Worm (Caenorhabditis elegans): ENCODE data around the gene ebp-2.

Gene ebp-2

DNA sequence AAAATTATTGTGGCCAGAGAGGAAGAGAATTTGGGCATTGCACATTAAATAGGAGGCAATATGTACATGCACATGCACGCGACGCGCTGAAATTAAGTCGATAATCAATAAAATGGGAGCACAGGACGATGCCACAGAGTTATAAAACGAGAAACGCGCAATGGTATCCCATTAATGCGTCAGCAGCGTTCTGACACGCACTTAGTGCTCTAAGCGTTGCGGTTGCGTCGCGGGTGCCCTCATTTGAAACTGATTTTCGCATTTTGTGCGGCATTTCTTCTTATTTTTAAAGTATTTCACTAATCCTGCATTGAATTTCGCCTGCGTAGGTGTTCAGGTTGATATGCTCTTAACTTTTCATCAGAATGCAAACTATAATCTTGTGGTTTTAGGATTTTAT, 10.5 kb downstream of the ebp-2 start, which contains the start of gene rsp-1 (continued):
- no peak for TF ChIP-seq skn-1 (tag; optimal IDR thresholded peaks at IDR 0.05)
- peak; percentile 78 for TF ChIP-seq mxl-3 (GFP tag; optimal IDR thresholded peaks at IDR 0.05)
- 0 out of 2 replicates have a peak, but pooled peaks have one; percentile 11 for TF ChIP-seq mdt-29 (GFP tag; IDR thresholded peaks at IDR 0.05)
- no peak for TF ChIP-seq ceh-62 (tag; optimal IDR thresholded peaks at IDR 0.05)
- peak; percentile 82 for TF ChIP-seq nhr-48 (tag; optimal IDR thresholded peaks at IDR 0.05)
- TF ChIP-seq jun-1 (tag; optimal IDR thresholded peaks at IDR 0.05) = peak; percentile 72
- TF ChIP-seq dmd-8 (GFP tag; IDR thresholded peaks at IDR 0.05) = no peak
- peak; percentile 46; the same call in 1 of the 2 replicates for TF ChIP-seq pha-4 (GFP tag; IDR thresholded peaks at IDR 0.05)
- TF ChIP-seq pha-4 (tag; optimal IDR thresholded peaks at IDR 0.05) = peak; percentile 33
- TF ChIP-seq Y75B8A.6 (GFP tag; IDR thresholded peaks at IDR 0.05) = no peak
- no peak for TF ChIP-seq cey-2 (tag; optimal IDR thresholded peaks at IDR 0.05; ENCODE audit: borderline replicate concordance, insufficient read depth)
- TF ChIP-seq rbr-2 (tag; optimal IDR thresholded peaks at IDR 0.05) = peak; percentile 94
- TF ChIP-seq nhr-10 (tag; optimal IDR thresholded peaks at IDR 0.05) = no peak
- peak; percentile 89 for TF ChIP-seq nhr-42 (GFP tag; IDR thresholded peaks at IDR 0.05)
- TF ChIP-seq snpc-1.2 (GFP tag; IDR thresholded peaks at IDR 0.05) = peak; percentile 53; the same call in 1 of the 2 replicates
- peak; percentile 49 for TF ChIP-seq spr-3 (GFP tag; optimal IDR thresholded peaks at IDR 0.05)
- no peak for TF ChIP-seq lim-7 (GFP tag; IDR thresholded peaks at IDR 0.05)
- peak; percentile 35 for TF ChIP-seq ama-1 (optimal IDR thresholded peaks at IDR 0.05)
- peak; percentile 78 for TF ChIP-seq F37D6.2 (tag; optimal IDR thresholded peaks at IDR 0.05)
- TF ChIP-seq ceh-28 (tag; optimal IDR thresholded peaks at IDR 0.05) = peak; percentile 48
- peak; percentile 77 for TF ChIP-seq nhr-11 (tag; optimal IDR thresholded peaks at IDR 0.05)
- TF ChIP-seq unc-62 (GFP tag; optimal IDR thresholded peaks at IDR 0.05 in 1 of 2) = peak in 1 of 2 experiments; percentile 99
- no peak for TF ChIP-seq unc-62 (tag; optimal IDR thresholded peaks at IDR 0.05)
- TF ChIP-seq ceh-32 (tag; optimal IDR thresholded peaks at IDR 0.05; ENCODE audit: poor library complexity) = no peak
- peak; percentile 93 for TF ChIP-seq lin-13 (GFP tag; optimal IDR thresholded peaks at IDR 0.05)
- peak; percentile 60 for TF ChIP-seq fkh-10 (GFP tag; optimal IDR thresholded peaks at IDR 0.05)
- TF ChIP-seq lin-1 (GFP tag; IDR thresholded peaks at IDR 0.05) = peak; percentile 80
- no peak for TF ChIP-seq daf-8 (GFP tag; IDR thresholded peaks at IDR 0.05)
- TF ChIP-seq D1046.2 (GFP tag; IDR thresholded peaks at IDR 0.05) = no peak
- TF ChIP-seq gei-8 (GFP tag; optimal IDR thresholded peaks at IDR 0.05) = no peak
- TF ChIP-seq spr-1 (tag; optimal IDR thresholded peaks at IDR 0.05) = peak; percentile 80
- TF ChIP-seq aha-1 (tag) = peak; percentile 96
- TF ChIP-seq pqm-1 (tag; optimal IDR thresholded peaks at IDR 0.05) = peak; percentile 41
- TF ChIP-seq fos-1 (tag; optimal IDR thresholded peaks at IDR 0.05) = no peak
- TF ChIP-seq F49E8.2 (tag; optimal IDR thresholded peaks at IDR 0.05; ENCODE audit: borderline replicate concordance) = peak; percentile 34
- TF ChIP-seq lsy-2 (tag; optimal IDR thresholded peaks at IDR 0.05) = peak; percentile 74 to 94
- TF ChIP-seq saeg-2 (GFP tag; IDR thresholded peaks at IDR 0.05) = no peak
- peak; percentile 54 for TF ChIP-seq zfp-2 (tag; optimal IDR thresholded peaks at IDR 0.05)
- peak in 1 of 2 experiments; percentile 76 for TF ChIP-seq mdl-1 (tag; optimal IDR thresholded peaks at IDR 0.05)
- peak; percentile 62; the same call in 1 of the 2 replicates for TF ChIP-seq ceh-44 (GFP tag; IDR thresholded peaks at IDR 0.05)
- peak; percentile 83 for TF ChIP-seq dmd-9 (GFP tag; IDR thresholded peaks at IDR 0.05)
- TF ChIP-seq tra-1 (GFP tag; IDR thresholded peaks at IDR 0.05) = peak; percentile 81
- peak; percentile 76 for TF ChIP-seq php-3 (GFP tag; IDR thresholded peaks at IDR 0.05)
- TF ChIP-seq egl-27 (tag; optimal IDR thresholded peaks at IDR 0.05) = no peak
- TF ChIP-seq T20F7.1 (GFP tag; optimal IDR thresholded peaks at IDR 0.05) = peak; percentile 90
- TF ChIP-seq ctbp-1 (GFP tag; IDR thresholded peaks at IDR 0.05) = peak; percentile 61; the same call in 1 of the 2 replicates
- TF ChIP-seq F10B5.3 (tag; optimal IDR thresholded peaks at IDR 0.05) = peak; percentile 41
- TF ChIP-seq nhr-28 (tag; optimal IDR thresholded peaks at IDR 0.05) = peak; percentile 79
- no peak for TF ChIP-seq attf-4 (tag; optimal IDR thresholded peaks at IDR 0.05)
- TF ChIP-seq lin-39 (tag; optimal IDR thresholded peaks at IDR 0.05) = no peak
- TF ChIP-seq unc-39 (tag; optimal IDR thresholded peaks at IDR 0.05) = no peak
- peak; percentile 88 for TF ChIP-seq arid-1 (GFP tag; conservative IDR thresholded peaks at IDR 0.05)
- TF ChIP-seq daf-12 (tag; optimal IDR thresholded peaks at IDR 0.05) = no peak

All from whole organism, L4 larva.